Fruit fly (Drosophila melanogaster) whole organism, wandering third instar larva: ENCODE measurements around the gene Cks30A.

ENCODE experiments used
- CG9705 ChIP-seq: fragments of 200-800 bp; sonication (Bioruptor generic); optimal IDR thresholded peaks from 2 replicates; lab custom pipeline; 2018; ENCODE audit warnings: missing biosample characterization, mild to moderate bottlenecking, missing genetic modification characterization
- HLH106 ChIP-seq: fragments of 200-800 bp; optimal IDR thresholded peaks from 3 replicates; lab custom pipeline; 2019; ENCODE audit warnings: missing biosample characterization, mild to moderate bottlenecking, missing genetic modification characterization, moderate library complexity
- Hnf4 ChIP-seq: fragments of 200-800 bp; sonication (Bioruptor generic); optimal IDR thresholded peaks from 2 replicates; lab custom pipeline; 2016; ENCODE audit warnings: missing biosample characterization, mild to moderate bottlenecking, missing genetic modification characterization
- Hr78 ChIP-seq: fragments of >200 bp; optimal IDR thresholded peaks from 2 replicates; lab custom pipeline; 2017; ENCODE audit warnings: missing biosample characterization, missing genetic modification characterization
- OdsH ChIP-seq: fragments of 200-800 bp; sonication (Bioruptor generic); optimal IDR thresholded peaks from 2 replicates; lab custom pipeline; 2016; ENCODE audit warnings: missing biosample characterization, mild to moderate bottlenecking, missing genetic modification characterization
- Rel ChIP-seq, 2 experiments: fragments of 200-800 bp; sonication (Bioruptor generic) in 1 of 2; optimal IDR thresholded peaks; 2 replicates in 1 of 2; 3 replicates in 1 of 2; lab custom pipeline; 2016 to 2019; ENCODE audit warnings: mild to moderate bottlenecking in 2 of 2, missing biosample characterization in 2 of 2, missing genetic modification characterization in 2 of 2, moderate library complexity in 1 of 2
- h ChIP-seq: fragments of 200-800 bp; sonication (Bioruptor generic); optimal IDR thresholded peaks from 3 replicates; lab custom pipeline; 2016; ENCODE audit warnings: missing biosample characterization, mild to moderate bottlenecking, missing genetic modification characterization
- sv ChIP-seq: fragments of 200-800 bp; sonication (Bioruptor generic); optimal IDR thresholded peaks from 3 replicates; lab custom pipeline; 2016; ENCODE audit warnings: missing biosample characterization, missing genetic modification characterization

- no peak for TF ChIP-seq CG9705 (GFP tag; lab: Kevin White, UChicago)
- TF ChIP-seq h = no peak
- no peak for TF ChIP-seq HLH106 (tag; lab: Kevin White, UChicago)
- no peak for TF ChIP-seq OdsH
- TF ChIP-seq Rel (GFP tag; optimal IDR thresholded peaks at IDR 0.05; lab: Kevin White, UChicago) = no peak
- TF ChIP-seq Rel (tag; optimal IDR thresholded peaks at IDR 0.05; lab: Kevin White, UChicago) = no peak
- no peak for TF ChIP-seq Hr78 (GFP tag; lab: Kevin White, UChicago)
- no peak for TF ChIP-seq Hnf4 (GFP tag; lab: Kevin White, UChicago)
- TF ChIP-seq sv = no peak
Observed at dm6 chr2L:9327444-9327843, 3.1 kb upstream of the Cks30A start, which contains the start of gene CG17005.
